Fruit fly (Drosophila melanogaster) whole organism, embryonic: ENCODE data around the gene CG11562.

Source experiments
- C15 ChIP-seq: fragments of 200-800 bp; sonication (Bioruptor generic); IDR thresholded peaks from 3 replicates; pipeline ENCODE4 v1.3.6; 2022; ENCODE audit warnings: missing biosample characterization, missing genetic modification characterization
- CG10959 ChIP-seq: fragments of 200-800 bp; sonication (Bioruptor generic); IDR thresholded peaks from 2 replicates; pipeline ENCODE4 v1.3.6; 2022; ENCODE audit warnings: missing biosample characterization, missing genetic modification characterization
- CG11456 ChIP-seq: fragments of 200-800 bp; sonication (Bioruptor generic); IDR thresholded peaks from 3 replicates; pipeline ENCODE4 v1.3.6; 2022; ENCODE audit warnings: missing biosample characterization, missing genetic modification characterization
- CG13287 ChIP-seq: fragments of 200-800 bp; sonication (Bioruptor generic); IDR thresholded peaks from 2 replicates; pipeline ENCODE4 v1.3.6; 2022; ENCODE audit warnings: missing biosample characterization, missing genetic modification characterization; ENCODE audit not compliant: partially characterized antibody
- CG14014 ChIP-seq: fragments of 200-800 bp; sonication (Bioruptor generic); IDR thresholded peaks from 2 replicates; pipeline ENCODE4 v1.3.6; 2022; ENCODE audit warnings: missing biosample characterization, missing genetic modification characterization
- CG14710 ChIP-seq: fragments of 200-800 bp; sonication (Bioruptor generic); optimal IDR thresholded peaks from 3 replicates; lab custom pipeline; 2019; ENCODE audit warnings: missing biosample characterization, mild to moderate bottlenecking, missing genetic modification characterization, moderate library complexity
- CG14860 ChIP-seq: fragments of 200-800 bp; sonication (Bioruptor generic); IDR thresholded peaks from 3 replicates; pipeline ENCODE4 v1.3.6; 2022; ENCODE audit warnings: missing biosample characterization, missing genetic modification characterization; ENCODE audit not compliant: partially characterized antibody
- CG17186 ChIP-seq: fragments of 200-800 bp; sonication (Bioruptor generic); optimal IDR thresholded peaks from 3 replicates; lab custom pipeline; 2017; ENCODE audit warnings: missing biosample characterization, missing genetic modification reagents, missing genetic modification characterization
- CG17361 ChIP-seq: fragments of 200-800 bp; sonication (Bioruptor generic); IDR thresholded peaks from 3 replicates; pipeline ENCODE4 v1.3.6; 2022; ENCODE audit warnings: missing biosample characterization, missing genetic modification characterization
- CG18476 ChIP-seq: fragments of 200-800 bp; sonication (Bioruptor generic); optimal IDR thresholded peaks from 2 replicates; lab custom pipeline; 2016; ENCODE audit warnings: missing biosample characterization, mild to moderate bottlenecking, missing genetic modification characterization
- CG2202 ChIP-seq: fragments of 200-800 bp; sonication (Bioruptor generic); optimal IDR thresholded peaks from 2 replicates; lab custom pipeline; 2018; ENCODE audit warnings: missing biosample characterization, mild to moderate bottlenecking, missing genetic modification characterization
- CG31441 ChIP-seq: fragments of 200-800 bp; sonication (Bioruptor generic); IDR thresholded peaks from 2 replicates; pipeline ENCODE4 v1.3.6; 2022; ENCODE audit warnings: missing biosample characterization, missing genetic modification characterization
- CG34224 ChIP-seq: fragments of 200-800 bp; sonication (Bioruptor generic); IDR thresholded peaks from 3 replicates; pipeline ENCODE4 v1.3.6; 2022; ENCODE audit warnings: missing biosample characterization, missing genetic modification characterization; ENCODE audit not compliant: partially characterized antibody
- CG3847 ChIP-seq: fragments of 200-800 bp; sonication (Bioruptor generic); IDR thresholded peaks from 2 replicates; pipeline ENCODE4 v1.3.6; 2022; ENCODE audit warnings: missing biosample characterization, missing genetic modification characterization
- CG4360 ChIP-seq: fragments of 200-800 bp; sonication (Bioruptor generic); IDR thresholded peaks from 2 replicates; pipeline ENCODE4 v1.3.6; 2022; ENCODE audit warnings: missing biosample characterization, missing genetic modification characterization
- CG6175 ChIP-seq: fragments of 200-800 bp; sonication (Bioruptor generic); IDR thresholded peaks from 3 replicates; pipeline ENCODE4 v1.3.6; 2022; ENCODE audit warnings: missing biosample characterization, missing genetic modification characterization
- CG6654 ChIP-seq: fragments of 200-800 bp; sonication (Bioruptor generic); optimal IDR thresholded peaks from 2 replicates; lab custom pipeline; 2017; ENCODE audit warnings: missing biosample characterization, mild to moderate bottlenecking, missing genetic modification characterization
- CG6813 ChIP-seq: fragments of 200-800 bp; sonication (Bioruptor generic); optimal IDR thresholded peaks from 2 replicates; lab custom pipeline; 2017; ENCODE audit warnings: missing biosample characterization, missing genetic modification characterization, mild to moderate bottlenecking, moderate library complexity, missing genetic modification reagents
- CG7987 ChIP-seq: fragments of 200-800 bp; sonication (Bioruptor generic); optimal IDR thresholded peaks from 2 replicates; lab custom pipeline; 2018; ENCODE audit warnings: missing biosample characterization, mild to moderate bottlenecking, missing genetic modification characterization, moderate library complexity
- CG8765 ChIP-seq: fragments of 200-800 bp; sonication (Bioruptor generic); IDR thresholded peaks from 2 replicates; pipeline ENCODE4 v1.3.6; 2022; ENCODE audit warnings: missing biosample characterization, missing genetic modification characterization
- CHES-1-like ChIP-seq: fragments of 200-800 bp; sonication (Bioruptor generic); optimal IDR thresholded peaks from 2 replicates; lab custom pipeline; 2016; ENCODE audit warnings: missing biosample characterization, missing genetic modification characterization
- Chrac-16 ChIP-seq: fragments of 200-800 bp; sonication (Bioruptor generic); optimal IDR thresholded peaks from 3 replicates; lab custom pipeline; 2016; ENCODE audit warnings: missing biosample characterization, missing genetic modification characterization
- Hand ChIP-seq: fragments of 200-800 bp; sonication (Bioruptor generic); optimal IDR thresholded peaks from 2 replicates; lab custom pipeline; 2017; ENCODE audit warnings: mild to moderate bottlenecking, missing biosample characterization, missing genetic modification reagents, missing genetic modification characterization
- Meics ChIP-seq: fragments of 200-800 bp; sonication (Bioruptor generic); optimal IDR thresholded peaks from 2 replicates; lab custom pipeline; 2017; ENCODE audit warnings: missing biosample characterization, mild to moderate bottlenecking, missing genetic modification characterization
- NC2β ChIP-seq: fragments of 200-800 bp; sonication (Bioruptor generic); optimal IDR thresholded peaks from 2 replicates; lab custom pipeline; 2016; ENCODE audit warnings: missing biosample characterization, missing genetic modification characterization
- Usf ChIP-seq: fragments of 200-800 bp; sonication (Bioruptor generic); optimal IDR thresholded peaks from 2 replicates; lab custom pipeline; 2017; ENCODE audit warnings: missing genotype, missing biosample characterization, missing genetic modification characterization
- YL-1 ChIP-seq: fragments of 200-800 bp; sonication (Bioruptor generic); optimal IDR thresholded peaks from 3 replicates; lab custom pipeline; 2017; ENCODE audit warnings: missing biosample characterization, mild to moderate bottlenecking, missing genetic modification characterization
- ato ChIP-seq: fragments of 200-800 bp; sonication (Bioruptor generic); IDR thresholded peaks from 2 replicates; pipeline ENCODE4 v1.3.6; 2022; ENCODE audit warnings: missing biosample characterization, missing genetic modification characterization; ENCODE audit not compliant: partially characterized antibody
- bcd ChIP-seq: fragments of 200-800 bp; sonication (Bioruptor generic); optimal IDR thresholded peaks from 2 replicates; lab custom pipeline; 2017; ENCODE audit warnings: missing biosample characterization, mild to moderate bottlenecking, missing genetic modification characterization
- chif ChIP-seq, 2 experiments: fragments of 200-800 bp; sonication (Bioruptor generic); optimal IDR thresholded peaks; 3 replicates each; lab custom pipeline; 2016; ENCODE audit warnings: missing biosample characterization in 2 of 2, missing genetic modification characterization in 2 of 2
- cwo ChIP-seq: fragments of 200-800 bp; sonication (Bioruptor generic); optimal IDR thresholded peaks from 3 replicates; lab custom pipeline; 2017; ENCODE audit warnings: missing biosample characterization, missing genetic modification characterization, mild to moderate bottlenecking, moderate library complexity, missing genetic modification reagents
- dati ChIP-seq: fragments of 200-800 bp; sonication (Bioruptor generic); IDR thresholded peaks from 2 replicates; pipeline ENCODE4 v1.3.6; 2022; ENCODE audit warnings: missing biosample characterization, missing genetic modification characterization
- en ChIP-seq: fragments of 200-800 bp; sonication (Bioruptor generic); optimal IDR thresholded peaks from 2 replicates; lab custom pipeline; 2016; ENCODE audit warnings: missing biosample characterization, missing genetic modification characterization
- fd102C ChIP-seq: fragments of 200-800 bp; sonication (Bioruptor generic); optimal IDR thresholded peaks from 2 replicates; lab custom pipeline; 2018; ENCODE audit warnings: missing biosample characterization, mild to moderate bottlenecking, missing genetic modification characterization, moderate library complexity
- ham ChIP-seq: fragments of 200-800 bp; sonication (Bioruptor generic); IDR thresholded peaks from 2 replicates; pipeline ENCODE4 v1.3.6; 2022; ENCODE audit warnings: missing biosample characterization, missing genetic modification characterization
- insv ChIP-seq, 2 experiments: fragments of 200-800 bp; sonication (Bioruptor generic); optimal IDR thresholded peaks; 3 replicates each; lab custom pipeline; 2016 to 2018; ENCODE audit warnings: missing biosample characterization in 2 of 2, missing genetic modification characterization in 2 of 2
- knrl ChIP-seq: fragments of 200-800 bp; sonication (Bioruptor generic); IDR thresholded peaks from 3 replicates; pipeline ENCODE4 v1.3.6; 2022; ENCODE audit warnings: missing biosample characterization, missing genetic modification characterization; ENCODE audit not compliant: partially characterized antibody
- lilli ChIP-seq: fragments of 200-800 bp; sonication (Bioruptor generic); optimal IDR thresholded peaks from 3 replicates; lab custom pipeline; 2016; ENCODE audit warnings: missing biosample characterization, missing genetic modification characterization
- lola ChIP-seq, 3 experiments: fragments of >200 bp in 2 of 3; fragments of 200-800 bp in 1 of 3; sonication (Bioruptor generic) in 1 of 3; optimal IDR thresholded peaks; 2 replicates each; lab custom pipeline; 2017 to 2019; ENCODE audit warnings: missing biosample characterization in 3 of 3, missing genetic modification characterization in 3 of 3, mild to moderate bottlenecking in 1 of 3, moderate library complexity in 1 of 3
- mam ChIP-seq: fragments of 200-800 bp; sonication (Bioruptor generic); optimal IDR thresholded peaks from 3 replicates; lab custom pipeline; 2016; ENCODE audit warnings: missing biosample characterization, missing genetic modification characterization
- nau ChIP-seq: fragments of 200-800 bp; sonication (Bioruptor generic); optimal IDR thresholded peaks from 3 replicates; lab custom pipeline; 2017; ENCODE audit warnings: missing biosample characterization, mild to moderate bottlenecking, missing genetic modification characterization, missing genetic modification reagents
- odd ChIP-seq: fragments of 200-800 bp; sonication (Bioruptor generic); optimal IDR thresholded peaks from 2 replicates; lab custom pipeline; 2017; ENCODE audit warnings: missing biosample characterization, mild to moderate bottlenecking, missing genetic modification characterization
- peb ChIP-seq: fragments of 200-800 bp; sonication (Bioruptor generic); IDR thresholded peaks from 2 replicates; pipeline ENCODE4 v1.3.6; 2022; ENCODE audit warnings: missing biosample characterization, missing genetic modification characterization
- pho ChIP-seq: fragments of 200-800 bp; sonication (Bioruptor generic); optimal IDR thresholded peaks from 2 replicates; lab custom pipeline; 2016; ENCODE audit warnings: missing biosample characterization, missing genetic modification characterization
- sc ChIP-seq, 3 experiments: fragments of >200 bp in 2 of 3; fragments of 200-800 bp in 1 of 3; sonication (Bioruptor generic) in 1 of 3; optimal IDR thresholded peaks; 2 replicates in 2 of 3; 3 replicates in 1 of 3; lab custom pipeline; 2017; ENCODE audit warnings: mild to moderate bottlenecking in 1 of 3, missing biosample characterization in 1 of 3, missing genetic modification characterization in 1 of 3, missing genetic modification reagents in 1 of 3
- seq ChIP-seq: fragments of 200-800 bp; sonication (Bioruptor generic); IDR thresholded peaks from 2 replicates; pipeline ENCODE4 v1.3.6; 2022; ENCODE audit warnings: missing biosample characterization, missing genetic modification characterization
- unpg ChIP-seq: fragments of 200-800 bp; sonication (Bioruptor generic); optimal IDR thresholded peaks from 3 replicates; lab custom pipeline; 2018; ENCODE audit warnings: missing biosample characterization, mild to moderate bottlenecking, missing genetic modification characterization, moderate library complexity
- vvl ChIP-seq: fragments of 200-800 bp; sonication (Bioruptor generic); IDR thresholded peaks from 2 replicates; pipeline ENCODE4 v1.3.6; 2022; ENCODE audit warnings: missing biosample characterization, missing genetic modification characterization
- yki ChIP-seq: fragments of >200 bp; optimal IDR thresholded peaks from 3 replicates; lab custom pipeline; 2018

The CG11562 gene

DNA sequence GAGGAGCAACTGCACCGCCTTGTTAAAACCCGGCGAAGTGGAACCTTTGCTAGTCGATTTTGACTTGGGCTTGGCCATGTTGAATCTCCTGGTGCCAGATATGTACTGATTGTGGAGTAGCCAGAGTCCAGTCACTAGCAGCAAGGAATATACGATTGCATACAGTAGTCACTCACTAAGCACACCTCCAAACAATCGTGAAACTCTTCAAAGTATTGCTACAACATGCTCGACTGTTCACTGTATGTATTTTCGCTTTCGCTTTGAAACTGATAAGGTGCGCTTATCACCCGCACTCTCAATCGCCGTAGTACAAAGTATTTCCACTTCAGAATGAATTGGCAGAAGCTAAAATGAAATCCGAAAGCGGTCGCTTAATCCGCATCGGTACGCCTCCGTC is 5.8 kb upstream of the CG11562 start (continued):
- peak; percentile 43 for TF ChIP-seq en (GFP tag; lab: Kevin White, UChicago)
- TF ChIP-seq insv (GFP tag; optimal IDR thresholded peaks at IDR 0.05; lab: Kevin White, UChicago): no peak
- TF ChIP-seq chif (GFP tag; optimal IDR thresholded peaks at IDR 0.05; lab: Kevin White, UChicago): peak; percentile 41 to 56
- peak; percentile 88 for TF ChIP-seq CG11456
- peak; percentile 58 for TF ChIP-seq Chrac-16 (GFP tag; lab: Kevin White, UChicago)
- no peak for TF ChIP-seq ato (GFP tag; lab: Robert Waterston, UW)
- TF ChIP-seq CG14860: no peak
- TF ChIP-seq odd (GFP tag; lab: Kevin White, UChicago): peak; percentile 21
- TF ChIP-seq CG14710 (tag; lab: Kevin White, UChicago): no peak
- TF ChIP-seq CG14014 (GFP tag; lab: Robert Waterston, UW): peak; percentile 80
- peak; percentile 60 for TF ChIP-seq CHES-1-like (GFP tag; lab: Kevin White, UChicago)
- peak; percentile 12 for TF ChIP-seq CG18476 (GFP tag; lab: Kevin White, UChicago)
- no peak for TF ChIP-seq CG17186 (GFP tag; lab: Kevin White, UChicago)
- no peak for TF ChIP-seq CG2202 (tag; lab: Kevin White, UChicago)
- TF ChIP-seq Usf (GFP tag; lab: Kevin White, UChicago): peak; percentile 35
- 0 out of 3 replicates have a peak, but pooled peaks have one; percentile 40 for TF ChIP-seq CG6175 (GFP tag; lab: Robert Waterston, UW)
- TF ChIP-seq vvl (GFP tag; lab: Robert Waterston, UW): peak; percentile 84
- 0 out of 3 replicates have a peak, but pooled peaks have one; percentile 25 for TF ChIP-seq CG34224 (GFP tag; lab: Robert Waterston, UW)
- TF ChIP-seq CG4360: peak; percentile 44; the same call in 1 of the 2 replicates
- TF ChIP-seq CG17361 (GFP tag; lab: Robert Waterston, UW): no peak
- TF ChIP-seq pho (GFP tag; lab: Kevin White, UChicago): peak; percentile 64
- TF ChIP-seq knrl (GFP tag; lab: Robert Waterston, UW): no peak
- TF ChIP-seq lilli (GFP tag; lab: Kevin White, UChicago): peak; percentile 87
- no peak for TF ChIP-seq yki (lab: Kevin White, UChicago)
- peak; percentile 77 for TF ChIP-seq cwo
- TF ChIP-seq CG3847 (GFP tag; lab: Robert Waterston, UW): peak; percentile 79
- no peak for TF ChIP-seq YL-1
- TF ChIP-seq seq (GFP tag; lab: Robert Waterston, UW): peak; percentile 64; the same call in 1 of the 2 replicates
- no peak for TF ChIP-seq CG13287 (GFP tag; lab: Robert Waterston, UW)
- no peak for TF ChIP-seq peb
- TF ChIP-seq lola (GFP tag; optimal IDR thresholded peaks at IDR 0.05; lab: Kevin White, UChicago): no peak
- no peak; the same call in 1 of the 2 replicates for TF ChIP-seq ham (GFP tag; lab: Robert Waterston, UW)
- no peak for TF ChIP-seq CG8765 (GFP tag; lab: Robert Waterston, UW)
- 0 out of 2 replicates have a peak, but pooled peaks have one; percentile 41 for TF ChIP-seq CG10959 (GFP tag; lab: Robert Waterston, UW)
- peak; percentile 41 for TF ChIP-seq CG7987 (GFP tag; lab: Kevin White, UChicago)
- TF ChIP-seq CG6813 (GFP tag; lab: Kevin White, UChicago): peak; percentile 59
- TF ChIP-seq nau (GFP tag; lab: Kevin White, UChicago): peak; percentile 44
- peak; percentile 53 for TF ChIP-seq Hand (GFP tag; lab: Kevin White, UChicago)
- TF ChIP-seq CG6654 (GFP tag; lab: Kevin White, UChicago): no peak
- TF ChIP-seq C15 (GFP tag; lab: Robert Waterston, UW): 0 out of 3 replicates have a peak, but pooled peaks have one; percentile 41
- TF ChIP-seq bcd (GFP tag; lab: Kevin White, UChicago): peak; percentile 56
- TF ChIP-seq dati (GFP tag; lab: Robert Waterston, UW): no peak
- peak; percentile 63 for TF ChIP-seq unpg (GFP tag; lab: Kevin White, UChicago)
- TF ChIP-seq NC2β (GFP tag; lab: Kevin White, UChicago): peak; percentile 43
- no peak for TF ChIP-seq fd102C (GFP tag; lab: Kevin White, UChicago)
- no peak; the same call in 1 of the 2 replicates for TF ChIP-seq CG31441 (GFP tag; lab: Robert Waterston, UW)
- TF ChIP-seq mam: peak; percentile 84
- TF ChIP-seq Meics (GFP tag; lab: Kevin White, UChicago): peak; percentile 81
- no peak for TF ChIP-seq sc (optimal IDR thresholded peaks at IDR 0.05; lab: Kevin White, UChicago)
- no peak for TF ChIP-seq sc (GFP tag; optimal IDR thresholded peaks at IDR 0.05; lab: Kevin White, UChicago)
